Fruit fly (Drosophila melanogaster) whole organism, embryonic: Measurements from ENCODE around the gene CG13081.

ENCODE experiments used
- CG16779 ChIP-seq: fragments of 200-800 bp; sonication (Bioruptor generic); IDR thresholded peaks from 2 replicates; pipeline ENCODE4 v1.3.6; 2022; ENCODE audit warnings: missing biosample characterization, missing genetic modification characterization
- Dfd ChIP-seq, 2 experiments: fragments of >200 bp; optimal IDR thresholded peaks; 2 replicates each; lab custom pipeline; 2017; ENCODE audit warnings: missing biosample characterization in 2 of 2, missing genetic modification characterization in 2 of 2
- Myb ChIP-seq: fragments of 200-800 bp; sonication (Bioruptor generic); optimal IDR thresholded peaks from 2 replicates; lab custom pipeline; 2016; ENCODE audit warnings: missing biosample characterization, missing genetic modification characterization
- ara ChIP-seq: fragments of 200-800 bp; sonication (Bioruptor generic); IDR thresholded peaks from 2 replicates; pipeline ENCODE4 v1.3.6; 2022; ENCODE audit warnings: missing biosample characterization, missing genetic modification characterization
- h ChIP-seq: fragments of >200 bp; optimal IDR thresholded peaks from 2 replicates; lab custom pipeline; 2017
- jigr1 ChIP-seq: fragments of 200-800 bp; sonication (Bioruptor generic); IDR thresholded peaks from 3 replicates; pipeline ENCODE4 v1.3.6; 2022; ENCODE audit warnings: missing biosample characterization, missing genetic modification characterization
- lola ChIP-seq, 3 experiments: fragments of >200 bp in 2 of 3; fragments of 200-800 bp in 1 of 3; sonication (Bioruptor generic) in 1 of 3; optimal IDR thresholded peaks; 2 replicates each; lab custom pipeline; 2017 to 2019; ENCODE audit warnings: missing biosample characterization in 3 of 3, missing genetic modification characterization in 3 of 3, mild to moderate bottlenecking in 1 of 3, moderate library complexity in 1 of 3
- stwl ChIP-seq: fragments of 200-800 bp; sonication (Bioruptor generic); optimal IDR thresholded peaks from 3 replicates; lab custom pipeline; 2018; ENCODE audit warnings: missing biosample characterization, mild to moderate bottlenecking, missing genetic modification characterization, moderate library complexity
- trem ChIP-seq: fragments of 200-800 bp; optimal IDR thresholded peaks from 3 replicates; lab custom pipeline; 2019; ENCODE audit warnings: missing biosample characterization, mild to moderate bottlenecking, missing genetic modification characterization, moderate library complexity

DNA sequence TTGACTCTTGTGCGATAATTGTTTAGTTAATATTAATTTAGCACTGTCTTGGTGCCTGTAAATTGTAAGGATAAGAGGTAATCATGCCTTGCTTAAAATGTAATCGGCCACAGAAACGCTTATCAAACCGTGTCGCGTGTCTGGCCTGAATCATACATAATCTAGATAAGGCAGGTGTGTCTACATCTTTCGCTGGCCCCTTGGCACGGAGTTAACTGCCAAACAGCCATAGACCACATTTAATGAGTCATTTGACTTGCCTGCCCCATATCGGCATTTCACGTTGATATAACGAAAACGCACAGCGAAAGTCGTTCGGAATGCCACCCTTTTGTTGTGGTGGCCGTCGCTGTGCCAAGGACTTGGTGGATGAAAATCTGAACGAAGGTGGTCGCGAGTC lies 5.2 kb upstream of the CG13081 start, which contains the start of gene CG31697:
- no peak for TF ChIP-seq jigr1 (GFP tag; lab: Robert Waterston, UW)
- TF ChIP-seq trem (tag; lab: Kevin White, UChicago) = no peak
- TF ChIP-seq ara (GFP tag; lab: Robert Waterston, UW) = no peak
- TF ChIP-seq lola (GFP tag; optimal IDR thresholded peaks at IDR 0.05; lab: Kevin White, UChicago) = no peak
- TF ChIP-seq stwl = no peak
- TF ChIP-seq h (lab: Kevin White, UChicago) = no peak
- no peak for TF ChIP-seq Myb (GFP tag; lab: Kevin White, UChicago)
- no peak for TF ChIP-seq CG16779 (GFP tag; lab: Robert Waterston, UW)
- TF ChIP-seq Dfd (GFP tag; optimal IDR thresholded peaks at IDR 0.05; lab: Kevin White, UChicago) = no peak
